Worm (Caenorhabditis elegans): Measurements from ENCODE around the gene Y54G2A.15.

ce11 chrIV:2890401-2890952, 46.7 kb upstream of the Y54G2A.15 start, which contains the start of the genes nprt-1 and dib-1:
- TF ChIP-seq lin-39 (tag; optimal IDR thresholded peaks at IDR 0.05), result peak; percentile 25
- no peak for TF ChIP-seq snpc-4 (tag; optimal IDR thresholded peaks at IDR 0.05)
- TF ChIP-seq egl-27 (tag; optimal IDR thresholded peaks at IDR 0.05), result no peak
- no peak for TF ChIP-seq unc-62 (GFP tag; optimal IDR thresholded peaks at IDR 0.05)
- TF ChIP-seq pha-4 (tag; optimal IDR thresholded peaks at IDR 0.05), result peak; percentile 67
- no peak for TF ChIP-seq ceh-82 (tag; optimal IDR thresholded peaks at IDR 0.05)
